Worm (Caenorhabditis elegans) whole organism, early embryonic: ENCODE results near the gene C02B10.3.

Source experiments
- ama-1 ChIP-seq: fragments of 150-350 bp; optimal IDR thresholded peaks from 2 replicates; lab custom pipeline; 2014
- ceh-13 ChIP-seq: fragments of 200-800 bp; sonication (Bioruptor generic); optimal IDR thresholded peaks from 2 replicates; lab custom pipeline; 2018; ENCODE audit warnings: mild to moderate bottlenecking, missing genetic modification characterization, missing compliant biosample characterization
- flt-1 ChIP-seq: fragments of 200-800 bp; sonication (Bioruptor generic); IDR thresholded peaks from 2 replicates; pipeline ENCODE4 v1.3.6; 2022; ENCODE audit warnings: missing genetic modification characterization, missing compliant biosample characterization
- hnd-1 ChIP-seq: sonication (generic microtip); optimal IDR thresholded peaks from 2 replicates; lab custom pipeline; 2016; ENCODE audit warnings: missing genetic modification characterization, missing compliant biosample characterization
- tbx-37 ChIP-seq: fragments of 200-800 bp; sonication (Bioruptor generic); conservative IDR thresholded peaks from 2 replicates; pipeline ENCODE4 v1.3.6; 2022; ENCODE audit warnings: missing genetic modification reagents, missing genetic modification characterization, missing compliant biosample characterization

DNA sequence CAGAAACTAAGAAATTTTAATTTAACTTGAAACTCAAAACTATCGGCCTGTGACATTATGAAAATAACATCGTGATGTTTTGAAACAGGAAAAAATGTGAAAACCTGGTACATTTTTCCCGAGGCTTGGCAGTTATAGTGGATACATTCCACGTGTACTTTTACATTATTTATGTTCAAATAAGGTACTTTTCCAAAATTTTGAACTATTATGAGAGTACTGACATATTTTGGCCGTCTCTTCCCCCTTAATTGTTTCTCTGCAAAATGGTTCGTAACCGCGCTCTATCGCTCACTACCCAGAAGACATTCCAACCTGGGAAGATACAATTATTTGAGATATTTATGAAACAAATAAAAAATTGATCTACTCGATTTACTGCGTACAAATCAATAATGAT lies 46.7 kb upstream of the C02B10.3 start, which contains the start of gene C24D10.5:
- TF ChIP-seq hnd-1 (tag; lab: Kevin White, UChicago), result no peak
- no peak for TF ChIP-seq ama-1 (lab: Kevin White, UChicago)
- TF ChIP-seq tbx-37 (GFP tag; lab: Robert Waterston, UW), result no peak
- TF ChIP-seq flt-1 (GFP tag; lab: Robert Waterston, UW), result no peak
- no peak for TF ChIP-seq ceh-13 (GFP tag; lab: Kevin White, UChicago)
